Worm (Caenorhabditis elegans) whole organism, L4 larva: ENCODE data around the gene acy-2.
A peak's percentile ranks its signal among the peaks of the same experiment; 100 is the strongest.

Experiments used
- F49E8.2 ChIP-seq: sonication (generic microtip); optimal IDR thresholded peaks from 2 replicates; lab custom pipeline; 2016; ENCODE audit warnings: missing compliant biosample characterization, mild to moderate bottlenecking, missing genetic modification characterization, borderline replicate concordance
- T20F7.1 ChIP-seq: fragments of 200-800 bp; sonication (Bioruptor generic); optimal IDR thresholded peaks from 2 replicates; lab custom pipeline; 2018; ENCODE audit warnings: mild to moderate bottlenecking, missing genetic modification characterization, missing compliant biosample characterization
- Y48G9A.11 ChIP-seq: fragments of 200-800 bp; sonication (Bioruptor generic); IDR thresholded peaks from 2 replicates; pipeline ENCODE4 v1.3.6; 2022; ENCODE audit warnings: missing genetic modification reagents, missing genetic modification characterization, missing compliant biosample characterization
- Y75B8A.6 ChIP-seq: fragments of 200-800 bp; sonication (Bioruptor generic); IDR thresholded peaks from 2 replicates; pipeline ENCODE4 v1.3.6; 2022; ENCODE audit warnings: missing genetic modification reagents, missing genetic modification characterization, missing compliant biosample characterization
- aha-1 ChIP-seq: fragments of 150-350 bp; peaks from one replicate; lab custom pipeline; 2014; ENCODE audit warnings: missing biosample characterization, missing genetic modification characterization
- ceh-28 ChIP-seq: fragments of 150-350 bp; optimal IDR thresholded peaks from 2 replicates; lab custom pipeline; 2014; ENCODE audit warnings: missing biosample characterization, missing genetic modification reagents, missing genetic modification characterization
- ceh-32 ChIP-seq: sonication (generic microtip); optimal IDR thresholded peaks from 2 replicates; lab custom pipeline; 2016; ENCODE audit warnings: mild to moderate bottlenecking, missing genetic modification characterization, missing compliant biosample characterization; ENCODE audit not compliant: poor library complexity
- ceh-44 ChIP-seq: fragments of 200-800 bp; sonication (Bioruptor generic); IDR thresholded peaks from 2 replicates; pipeline ENCODE4 v1.3.6; 2022; ENCODE audit warnings: missing genetic modification reagents, missing genetic modification characterization, missing compliant biosample characterization
- ctbp-1 ChIP-seq: fragments of 200-800 bp; sonication (Bioruptor generic); IDR thresholded peaks from 2 replicates; pipeline ENCODE4 v1.3.6; 2022; ENCODE audit warnings: missing genetic modification reagents, missing genetic modification characterization, missing compliant biosample characterization
- daf-16 ChIP-seq, 3 experiments: sonication (generic microtip); optimal IDR thresholded peaks; 2 replicates each; lab custom pipeline; 2016 to 2017; ENCODE audit warnings: missing genetic modification characterization in 3 of 3, missing genetic modification reagents in 3 of 3, mild to moderate bottlenecking in 2 of 3, missing compliant biosample characterization in 2 of 3, missing biosample characterization in 1 of 3, moderate library complexity in 1 of 3
- daf-19 ChIP-seq: fragments of 200-800 bp; sonication (Bioruptor generic); conservative IDR thresholded peaks from 2 replicates; pipeline ENCODE4 v1.3.6; 2022; ENCODE audit warnings: missing genetic modification characterization, missing compliant biosample characterization
- daf-8 ChIP-seq: fragments of 200-800 bp; sonication (Bioruptor generic); IDR thresholded peaks from 2 replicates; pipeline ENCODE4 v1.3.6; 2022; ENCODE audit warnings: missing genetic modification characterization, missing compliant biosample characterization
- dpl-1 ChIP-seq: fragments of 150-350 bp; optimal IDR thresholded peaks from 2 replicates; lab custom pipeline; 2014; ENCODE audit warnings: missing biosample characterization, missing genetic modification reagents, missing genetic modification characterization
- dve-1 ChIP-seq: sonication (generic microtip); optimal IDR thresholded peaks from 2 replicates; lab custom pipeline; 2017; ENCODE audit warnings: antibody characterized with exemption, mild to moderate bottlenecking, missing genetic modification characterization, missing compliant biosample characterization; ENCODE audit not compliant: insufficient read depth
- egl-43 ChIP-seq: fragments of 200-800 bp; sonication (Bioruptor generic); IDR thresholded peaks from 2 replicates; pipeline ENCODE4 v1.3.6; 2022; ENCODE audit warnings: missing genetic modification reagents, missing genetic modification characterization, missing compliant biosample characterization
- gei-8 ChIP-seq: fragments of 200-800 bp; sonication (Bioruptor generic); optimal IDR thresholded peaks from 2 replicates; lab custom pipeline; 2018; ENCODE audit warnings: mild to moderate bottlenecking, missing genetic modification characterization, missing compliant biosample characterization
- hlh-30 ChIP-seq: sonication (generic microtip); optimal IDR thresholded peaks from 2 replicates; lab custom pipeline; 2017; ENCODE audit warnings: antibody characterized with exemption, mild to moderate bottlenecking, missing genetic modification characterization, missing compliant biosample characterization; ENCODE audit not compliant: insufficient read depth
- hmg-1.1 ChIP-seq: fragments of 200-800 bp; sonication (Bioruptor generic); IDR thresholded peaks from 2 replicates; pipeline ENCODE4 v1.3.6; 2022; ENCODE audit warnings: missing genetic modification reagents, missing genetic modification characterization, missing compliant biosample characterization
- jun-1 ChIP-seq: fragments of 150-350 bp; optimal IDR thresholded peaks from 2 replicates; lab custom pipeline; 2014; ENCODE audit warnings: missing biosample characterization, missing genetic modification reagents, missing genetic modification characterization
- lsy-2 ChIP-seq, 2 experiments: fragments of 150-350 bp in 1 of 2; sonication (generic microtip) in 1 of 2; optimal IDR thresholded peaks; 2 replicates each; lab custom pipeline; 2014 to 2017; ENCODE audit warnings: missing biosample characterization in 2 of 2, missing genetic modification characterization in 2 of 2
- mes-2 ChIP-seq: sonication (generic microtip); optimal IDR thresholded peaks from 2 replicates; lab custom pipeline; 2016; ENCODE audit warnings: missing genotype, mild to moderate bottlenecking, missing genetic modification characterization, missing compliant biosample characterization; ENCODE audit not compliant: poor library complexity, severe bottlenecking
- nhr-102 ChIP-seq: sonication (generic microtip); optimal IDR thresholded peaks from 2 replicates; lab custom pipeline; 2016; ENCODE audit warnings: mild to moderate bottlenecking, missing genetic modification characterization, moderate library complexity, missing compliant biosample characterization
- nhr-28 ChIP-seq: fragments of 150-350 bp; optimal IDR thresholded peaks from 2 replicates; lab custom pipeline; 2014; ENCODE audit warnings: missing biosample characterization, missing genetic modification characterization
- nhr-42 ChIP-seq: fragments of 200-800 bp; sonication (Bioruptor generic); IDR thresholded peaks from 2 replicates; pipeline ENCODE4 v1.3.6; 2022; ENCODE audit warnings: missing genetic modification characterization, missing compliant biosample characterization
- nhr-48 ChIP-seq: sonication (generic microtip); optimal IDR thresholded peaks from 2 replicates; lab custom pipeline; 2016; ENCODE audit warnings: mild to moderate bottlenecking, missing genetic modification characterization, missing compliant biosample characterization
- nhr-6 ChIP-seq: fragments of 150-350 bp; optimal IDR thresholded peaks from 2 replicates; lab custom pipeline; 2014; ENCODE audit warnings: missing biosample characterization, missing genetic modification characterization
- nhr-76 ChIP-seq: fragments of 150-350 bp; optimal IDR thresholded peaks from 2 replicates; lab custom pipeline; 2014; ENCODE audit warnings: missing biosample characterization, missing genetic modification characterization
- nhr-77 ChIP-seq: fragments of 150-350 bp; optimal IDR thresholded peaks from 2 replicates; lab custom pipeline; 2014; ENCODE audit warnings: missing biosample characterization, missing genetic modification characterization
- php-3 ChIP-seq: fragments of 200-800 bp; sonication (Bioruptor generic); IDR thresholded peaks from 2 replicates; pipeline ENCODE4 v1.3.6; 2022; ENCODE audit warnings: missing genetic modification reagents, missing genetic modification characterization, missing compliant biosample characterization
- pqm-1 ChIP-seq: sonication (generic microtip); optimal IDR thresholded peaks from 2 replicates; lab custom pipeline; 2017; ENCODE audit warnings: missing biosample characterization, missing genetic modification characterization
- unc-62 ChIP-seq, 3 experiments: fragments of 150-350 bp in 1 of 3; sonication (generic microtip); optimal IDR thresholded peaks in 2 of 3; peaks in 1 of 3; 1 replicate in 1 of 3; 2 replicates in 2 of 3; lab custom pipeline; 2014 to 2017; ENCODE audit warnings: missing biosample characterization in 3 of 3, missing genetic modification characterization in 3 of 3, missing genetic modification reagents in 3 of 3, missing genotype in 1 of 3
- vab-7 ChIP-seq: fragments of 200-800 bp; sonication (Bioruptor generic); IDR thresholded peaks from 2 replicates; pipeline ENCODE4 v1.3.6; 2022; ENCODE audit warnings: missing genetic modification reagents, missing genetic modification characterization, missing compliant biosample characterization
- zag-1 ChIP-seq: fragments of 150-350 bp; optimal IDR thresholded peaks from 2 replicates; lab custom pipeline; 2014; ENCODE audit warnings: missing biosample characterization, missing genetic modification characterization
- zip-2 ChIP-seq: fragments of 150-350 bp; optimal IDR thresholded peaks from 2 replicates; lab custom pipeline; 2014; ENCODE audit warnings: missing biosample characterization, missing genetic modification characterization
- ztf-7 ChIP-seq: fragments of 150-350 bp; optimal IDR thresholded peaks from 2 replicates; lab custom pipeline; 2014; ENCODE audit warnings: missing biosample characterization, missing genetic modification characterization

Gene acy-2

ce11 chrV:5975724-5976123 is at the start of gene acy-2:
TSS of gene acy-2 (plus strand) at chrV:5976024.
- no peak for TF ChIP-seq nhr-76 (tag; lab: Kevin White, UChicago)
- no peak for TF ChIP-seq lsy-2 (tag; optimal IDR thresholded peaks at IDR 0.05; lab: Kevin White, UChicago)

ce11 chrV:5927347-5927746 is 48.5 kb upstream of the acy-2 start, which contains the start of gene srsx-17:
TSS of gene srsx-17 (plus strand) at chrV:5927647.
- TF ChIP-seq zag-1 (tag; lab: Kevin White, UChicago): no peak
- no peak for TF ChIP-seq php-3 (GFP tag; lab: Robert Waterston, UW)
- no peak for TF ChIP-seq hmg-1.1 (GFP tag; lab: Robert Waterston, UW)
- no peak for TF ChIP-seq daf-16 (GFP tag; optimal IDR thresholded peaks at IDR 0.05; lab: Kevin White, UChicago)
- TF ChIP-seq daf-16 (tag; optimal IDR thresholded peaks at IDR 0.05; lab: Kevin White, UChicago): no peak
- no peak for TF ChIP-seq nhr-76 (tag; lab: Kevin White, UChicago)
- TF ChIP-seq nhr-42: no peak
- TF ChIP-seq daf-19 (GFP tag; lab: Robert Waterston, UW): no peak
- TF ChIP-seq Y75B8A.6: no peak
- TF ChIP-seq, all 104 proteins: peak for 0

ce11 chrV:5928006-5928405 is 47.8 kb upstream of the acy-2 start:
- TF ChIP-seq aha-1 (peak; percentile 50), gei-8 (GFP tag; lab: Kevin White, UChicago) (no peak)

ce11 chrV:5930588-5930987 is 45.2 kb upstream of the acy-2 start, which contains the start of gene galt-1:
TSS of gene galt-1 (plus strand) at chrV:5930905.
- TF ChIP-seq nhr-28 (tag; lab: Kevin White, UChicago) (peak; percentile 50), pqm-1 (tag; lab: Kevin White, UChicago) (peak; percentile 52), Y75B8A.6 (no peak), dve-1 (peak; percentile 25), daf-8 (no peak), ceh-44 (GFP tag; lab: Robert Waterston, UW) (no peak), hmg-1.1 (GFP tag; lab: Robert Waterston, UW) (no peak), nhr-77 (tag; lab: Kevin White, UChicago) (peak; percentile 31), F49E8.2 (tag; lab: Kevin White, UChicago) (no peak), daf-16 (GFP tag; optimal IDR thresholded peaks at IDR 0.05; lab: Kevin White, UChicago) (no peak), daf-16 (tag; optimal IDR thresholded peaks at IDR 0.05; lab: Kevin White, UChicago) (peak; percentile 63)

- TF ChIP-seq daf-16 (GFP tag; optimal IDR thresholded peaks at IDR 0.05; lab: Kevin White, UChicago) (no peak), daf-16 (tag; optimal IDR thresholded peaks at IDR 0.05; lab: Kevin White, UChicago) (no peak), egl-43 (GFP tag; lab: Robert Waterston, UW) (no peak)
Observed at ce11 chrV:5936691-5937090, 39.1 kb upstream of the acy-2 start, which contains the start of the genes M03F8.5 and M03F8.7. TSS of gene M03F8.5 (minus strand) at chrV:5936791. TSS of gene M03F8.7 (plus strand) at chrV:5936939.

ce11 chrV:5939503-5940072 is 36.2 kb upstream of the acy-2 start, which contains the start of gene syf-3:
TSS of gene syf-3 (plus strand) at chrV:5940022.
- TF ChIP-seq unc-62 (GFP tag; optimal IDR thresholded peaks at IDR 0.05 in 1 of 2; lab: Kevin White, UChicago) (peak in 1 of 2 experiments; percentile 64), unc-62 (tag; optimal IDR thresholded peaks at IDR 0.05; lab: Kevin White, UChicago) (no peak), ceh-28 (no peak), nhr-48 (tag; lab: Kevin White, UChicago) (no peak), Y48G9A.11 (GFP tag; lab: Robert Waterston, UW) (peak; percentile 97), nhr-6 (peak; percentile 4), nhr-102 (tag; lab: Kevin White, UChicago) (no peak), T20F7.1 (GFP tag; lab: Kevin White, UChicago) (peak; percentile 98), dpl-1 (peak; percentile 98), ztf-7 (peak; percentile 22), ctbp-1 (GFP tag; lab: Robert Waterston, UW) (no peak), jun-1 (tag; lab: Kevin White, UChicago) (no peak), hlh-30 (peak; percentile 52), vab-7 (no peak), mes-2 (peak; percentile 69), aha-1 (peak; percentile 35), ceh-32 (tag; lab: Kevin White, UChicago) (no peak), zip-2 (tag; lab: Kevin White, UChicago) (no peak)
